Fruit fly (Drosophila melanogaster): Measurements from ENCODE around the gene Mipp1.

Gene Mipp1

dm6 chr3L:16581201-16581705 is 8.1 kb upstream of the Mipp1 start, which contains the start of gene Smn (continued):
- TF ChIP-seq Opbp (GFP tag; IDR thresholded peaks at IDR 0.05; ENCODE audit: partially characterized antibody) (peak; percentile 78; the same call in 2 of the 3 replicates), gcm (GFP tag; optimal IDR thresholded peaks at IDR 0.05) (no peak), CG43689 (GFP tag; IDR thresholded peaks at IDR 0.05) (no peak), Taf1 (GFP tag; IDR thresholded peaks at IDR 0.05) (no peak), ham (GFP tag; IDR thresholded peaks at IDR 0.05) (no peak), CG6689 (GFP tag; IDR thresholded peaks at IDR 0.05) (peak; percentile 34; the same call in 1 of the 2 replicates), Ets65A (GFP tag) (peak; percentile 78), dan (GFP tag; IDR thresholded peaks at IDR 0.05) (no peak), zf30C (GFP tag; optimal IDR thresholded peaks at IDR 0.05) (no peak), cas (GFP tag; IDR thresholded peaks at IDR 0.05) (no peak), CG10959 (GFP tag; IDR thresholded peaks at IDR 0.05) (no peak), NK7.1 (GFP tag; optimal IDR thresholded peaks at IDR 0.05) (no peak), CG33557 (GFP tag; optimal IDR thresholded peaks at IDR 0.05) (peak; percentile 11), CG9797 (GFP tag; optimal IDR thresholded peaks at IDR 0.05) (no peak), dm (GFP tag; optimal IDR thresholded peaks at IDR 0.05) (peak; percentile 2), lola (GFP tag; optimal IDR thresholded peaks at IDR 0.05) (peak in 1 of 3 experiments; percentile 28), MTF-1 (GFP tag; optimal IDR thresholded peaks at IDR 0.05; ENCODE audit: borderline replicate concordance) (no peak), Abd-B (GFP tag; optimal IDR thresholded peaks at IDR 0.05) (peak; percentile 50), CG11085 (GFP tag; IDR thresholded peaks at IDR 0.05) (no peak), chn (GFP tag; optimal IDR thresholded peaks at IDR 0.05) (peak; percentile 29), CG16813 (GFP tag; IDR thresholded peaks at IDR 0.05; ENCODE audit: partially characterized antibody) (peak; percentile 90), Stat92E (GFP tag; optimal IDR thresholded peaks at IDR 0.05) (no peak), CG14965 (GFP tag; optimal IDR thresholded peaks at IDR 0.05; ENCODE audit: borderline replicate concordance) (no peak), rib (GFP tag; IDR thresholded peaks at IDR 0.05) (no peak), da (GFP tag; optimal IDR thresholded peaks at IDR 0.05) (no peak), CG2678 (tag; optimal IDR thresholded peaks at IDR 0.05) (peak; percentile 59), Kr (GFP tag; optimal IDR thresholded peaks at IDR 0.05) (no peak), CG32532 (GFP tag; IDR thresholded peaks at IDR 0.05) (no peak)

- TF ChIP-seq CG17612 (GFP tag; IDR thresholded peaks at IDR 0.05) (no peak), Opbp (GFP tag; IDR thresholded peaks at IDR 0.05; ENCODE audit: partially characterized antibody) (no peak; the same call in 2 of the 3 replicates), CG4328 (GFP tag; optimal IDR thresholded peaks at IDR 0.05) (no peak), CG10654 (GFP tag; optimal IDR thresholded peaks at IDR 0.05) (no peak), sna (GFP tag; IDR thresholded peaks at IDR 0.05; ENCODE audit: partially characterized antibody) (no peak), Lpt (GFP tag; optimal IDR thresholded peaks at IDR 0.05) (no peak), Myb (GFP tag; optimal IDR thresholded peaks at IDR 0.05) (peak; percentile 54), sens (GFP tag) (peak; percentile 83), odd (GFP tag; optimal IDR thresholded peaks at IDR 0.05) (no peak), CG11398 (GFP tag; optimal IDR thresholded peaks at IDR 0.05) (no peak), CG2116 (GFP tag; optimal IDR thresholded peaks at IDR 0.05) (peak; percentile 55), CG13287 (GFP tag; IDR thresholded peaks at IDR 0.05; ENCODE audit: partially characterized antibody) (peak; percentile 47), stwl (tag; optimal IDR thresholded peaks at IDR 0.05) (peak; percentile 25), CG2199 (GFP tag; IDR thresholded peaks at IDR 0.05) (0 out of 3 replicates have a peak, but pooled peaks have one; percentile 41), CG15514 (GFP tag; optimal IDR thresholded peaks at IDR 0.05) (no peak), bbx (GFP tag; IDR thresholded peaks at IDR 0.05; ENCODE audit: partially characterized antibody) (peak; percentile 68), Oaz (GFP tag; IDR thresholded peaks at IDR 0.05) (no peak), CG7372 (GFP tag; IDR thresholded peaks at IDR 0.05) (no peak), nmo (GFP tag; optimal IDR thresholded peaks at IDR 0.05) (no peak), Poxn (GFP tag; IDR thresholded peaks at IDR 0.05) (no peak), CG14710 (tag; optimal IDR thresholded peaks at IDR 0.05) (peak; percentile 12), CG12769 (tag; optimal IDR thresholded peaks at IDR 0.05) (no peak), nerfin-1 (tag; optimal IDR thresholded peaks at IDR 0.05) (peak; percentile 43), cas (GFP tag; IDR thresholded peaks at IDR 0.05) (no peak), CG16813 (GFP tag; IDR thresholded peaks at IDR 0.05; ENCODE audit: partially characterized antibody) (peak; percentile 55; the same call in 2 of the 3 replicates)
Measured at dm6 chr3L:16580049-16580448, 6.9 kb upstream of the Mipp1 start, which contains the start of gene nxf2. Gene nxf2 (minus strand): TSS chr3L:16580306.
